Fruit fly (Drosophila melanogaster) whole organism: ENCODE results near the gene CG43732.

Experiments
- CG8478 ChIP-seq: fragments of >200 bp; optimal IDR thresholded peaks from 2 replicates; lab custom pipeline; 2018; ENCODE audit warnings: inconsistent platforms
- Dll ChIP-seq: fragments of >200 bp; optimal IDR thresholded peaks from 2 replicates; lab custom pipeline; 2017
- EcR ChIP-seq, 2 experiments: fragments of >200 bp; optimal IDR thresholded peaks; 2 replicates each; lab custom pipeline; 2017; ENCODE audit warnings: missing biosample characterization in 2 of 2, missing genetic modification characterization in 2 of 2, missing genetic modification reagents in 2 of 2
- pan ChIP-seq: fragments of >200 bp; optimal IDR thresholded peaks from 2 replicates; lab custom pipeline; 2017
- psq ChIP-seq: fragments of >200 bp; optimal IDR thresholded peaks from 2 replicates; lab custom pipeline; 2017
- usp ChIP-seq: fragments of >200 bp; optimal IDR thresholded peaks from 2 replicates; lab custom pipeline; 2017; ENCODE audit warnings: missing biosample characterization, missing genetic modification characterization, mixed read lengths

CG43732 gene

DNA sequence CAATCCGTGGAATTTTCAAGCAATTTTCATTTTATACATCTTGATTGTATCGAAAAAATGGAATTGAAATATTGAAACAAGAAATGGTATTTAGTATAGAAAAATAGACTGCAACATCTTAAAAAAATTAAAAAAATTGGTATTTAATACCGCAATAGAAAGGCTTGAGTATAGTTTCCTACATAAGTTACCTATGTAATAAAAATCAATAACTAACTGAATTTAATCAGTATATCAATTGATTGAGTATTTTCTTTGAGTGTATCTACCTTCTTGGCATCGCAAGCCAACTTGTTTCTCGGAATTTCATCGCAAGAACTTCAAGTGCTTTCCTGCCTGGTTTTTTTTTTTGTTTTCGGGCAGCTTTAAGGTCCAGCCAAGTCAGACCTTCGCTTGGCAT lies 40.5 kb downstream of the CG43732 start:
- no peak for TF ChIP-seq CG8478
- no peak for TF ChIP-seq Dll (lab: Kevin White, UChicago)
- TF ChIP-seq psq (lab: Kevin White, UChicago): no peak
- TF ChIP-seq usp (GFP tag; lab: Kevin White, UChicago): no peak
- no peak for TF ChIP-seq EcR (GFP tag; optimal IDR thresholded peaks at IDR 0.05; lab: Kevin White, UChicago)
- TF ChIP-seq pan: no peak

DNA sequence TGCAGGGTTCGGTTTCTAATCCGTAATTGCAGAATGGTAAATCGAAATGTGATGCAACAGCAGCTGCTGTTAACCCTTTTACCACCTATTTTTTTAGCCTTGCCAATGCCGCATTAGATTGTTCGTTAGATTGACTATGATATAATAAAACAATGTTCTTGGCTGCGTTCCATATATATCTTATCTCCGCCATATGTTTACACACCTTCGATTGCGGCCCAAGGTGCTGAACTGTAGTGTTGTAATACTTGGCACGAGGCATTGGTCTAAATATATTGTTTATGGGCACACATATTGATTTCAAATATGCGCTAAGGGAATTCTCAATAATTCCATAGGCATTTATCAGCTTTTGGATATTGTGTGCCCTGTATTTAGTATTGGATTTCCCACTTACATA lies 41.7 kb downstream of the CG43732 start:
- TF ChIP-seq usp (GFP tag; lab: Kevin White, UChicago) (no peak), CG8478 (no peak), Dll (lab: Kevin White, UChicago) (no peak), EcR (GFP tag; optimal IDR thresholded peaks at IDR 0.05; lab: Kevin White, UChicago) (no peak), pan (no peak), psq (lab: Kevin White, UChicago) (no peak)

DNA sequence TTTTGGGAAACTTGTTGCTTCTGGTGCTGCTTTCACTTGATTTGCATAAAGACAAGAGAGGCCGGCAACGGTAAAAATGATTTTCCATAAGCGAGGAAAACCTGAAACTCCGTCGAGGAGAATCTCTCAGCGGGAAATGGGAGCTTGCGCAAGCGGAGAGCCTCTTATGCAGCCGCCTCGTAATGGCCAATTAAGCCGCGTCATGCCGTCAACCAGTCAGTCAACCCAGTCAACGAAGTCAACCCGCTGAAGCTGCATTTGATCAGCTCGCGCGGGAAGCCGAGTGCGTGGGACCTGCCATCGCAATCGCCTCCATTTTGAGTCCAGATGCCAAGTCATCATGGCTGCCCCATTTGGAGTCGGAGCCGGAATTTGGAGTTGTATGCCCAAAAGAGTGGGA lies 43.2 kb downstream of the CG43732 start:
- TF ChIP-seq usp (GFP tag; lab: Kevin White, UChicago): no peak
- TF ChIP-seq Dll (lab: Kevin White, UChicago): no peak
- TF ChIP-seq psq (lab: Kevin White, UChicago): no peak
- no peak for TF ChIP-seq CG8478
- no peak for TF ChIP-seq pan
- TF ChIP-seq EcR (GFP tag; optimal IDR thresholded peaks at IDR 0.05; lab: Kevin White, UChicago): no peak

dm6 chr3R:18995556-18996272 lies 45.7 kb downstream of the CG43732 start:
- TF ChIP-seq pan: no peak
- peak; percentile 67 to 71 for TF ChIP-seq EcR (GFP tag; optimal IDR thresholded peaks at IDR 0.05; lab: Kevin White, UChicago)

dm6 chr3R:18997388-18998287 lies 47.6 kb downstream of the CG43732 start:
- no peak for TF ChIP-seq Dll (lab: Kevin White, UChicago)

DNA sequence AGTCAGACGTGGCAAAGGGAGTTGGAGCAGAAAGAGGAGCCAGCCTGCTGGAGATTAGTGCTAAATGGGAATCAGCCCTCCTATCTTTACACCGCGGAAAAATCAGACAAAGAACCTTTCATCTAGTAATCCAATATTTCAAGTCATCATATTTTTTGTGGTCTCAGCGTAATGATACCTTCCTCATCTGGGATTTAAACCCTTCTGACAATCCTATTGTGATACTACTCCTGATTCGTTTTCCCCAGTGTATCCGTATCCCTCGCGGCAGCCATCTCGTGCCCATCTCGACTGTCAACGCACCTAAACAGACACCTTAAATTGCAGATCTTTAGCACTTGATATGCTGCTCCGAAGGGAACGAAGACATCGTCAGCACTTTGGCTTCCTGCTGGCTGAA lies 48.4 kb downstream of the CG43732 start:
- TF ChIP-seq Dll (lab: Kevin White, UChicago): no peak
- TF ChIP-seq usp (GFP tag; lab: Kevin White, UChicago): no peak
- TF ChIP-seq psq (lab: Kevin White, UChicago): no peak
- no peak for TF ChIP-seq EcR (GFP tag; optimal IDR thresholded peaks at IDR 0.05; lab: Kevin White, UChicago)
- TF ChIP-seq pan: no peak
- TF ChIP-seq CG8478: no peak

DNA sequence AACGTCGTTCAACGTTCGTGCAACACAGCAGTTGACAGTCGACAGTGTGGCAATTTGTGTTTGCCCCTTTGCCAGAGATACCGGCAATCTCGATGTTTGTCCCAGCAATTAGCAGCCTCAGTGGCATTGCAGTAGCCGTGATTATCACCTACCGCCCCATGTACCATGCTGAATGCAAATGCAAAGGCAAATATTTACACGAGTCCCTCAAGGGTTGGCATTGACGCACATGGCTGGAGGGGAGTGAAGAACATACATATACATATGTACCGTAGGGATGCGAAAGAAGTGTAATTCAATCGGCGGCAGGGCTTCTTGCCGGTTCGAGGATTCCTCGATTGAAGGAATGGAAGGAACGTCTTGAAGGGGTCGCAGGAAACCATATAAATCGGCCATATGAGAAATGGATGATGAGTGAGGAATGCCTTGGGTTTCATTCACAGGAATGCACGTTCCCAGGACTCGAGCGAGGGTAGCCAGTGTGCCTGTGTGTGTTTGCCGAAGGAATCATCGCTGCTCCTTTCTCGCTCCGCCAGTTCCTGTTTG lies 50.0 kb downstream of the CG43732 start:
- TF ChIP-seq EcR (GFP tag; optimal IDR thresholded peaks at IDR 0.05; lab: Kevin White, UChicago) (no peak), Dll (lab: Kevin White, UChicago) (no peak), psq (lab: Kevin White, UChicago) (no peak), usp (GFP tag; lab: Kevin White, UChicago) (no peak), pan (no peak), CG8478 (no peak)

dm6 chr3R:19001701-19002100 lies 51.7 kb downstream of the CG43732 start:
- no peak for TF ChIP-seq Dll (lab: Kevin White, UChicago)
- TF ChIP-seq CG8478: no peak
- TF ChIP-seq EcR (GFP tag; optimal IDR thresholded peaks at IDR 0.05; lab: Kevin White, UChicago): no peak
- TF ChIP-seq usp (GFP tag; lab: Kevin White, UChicago): no peak
- no peak for TF ChIP-seq pan
- no peak for TF ChIP-seq psq (lab: Kevin White, UChicago)

dm6 chr3R:19010923-19011322 lies 60.9 kb downstream of the CG43732 start:
- no peak for TF ChIP-seq psq (lab: Kevin White, UChicago)

dm6 chr3R:19011885-19012284 lies 61.9 kb downstream of the CG43732 start:
- TF ChIP-seq psq (lab: Kevin White, UChicago): no peak
- TF ChIP-seq pan: no peak
- no peak for TF ChIP-seq usp (GFP tag; lab: Kevin White, UChicago)
- TF ChIP-seq EcR (GFP tag; optimal IDR thresholded peaks at IDR 0.05; lab: Kevin White, UChicago): no peak
- TF ChIP-seq Dll (lab: Kevin White, UChicago): no peak
- no peak for TF ChIP-seq CG8478

- TF ChIP-seq EcR (GFP tag; optimal IDR thresholded peaks at IDR 0.05; lab: Kevin White, UChicago) (no peak), usp (GFP tag; lab: Kevin White, UChicago) (no peak), psq (lab: Kevin White, UChicago) (no peak), CG8478 (no peak), Dll (lab: Kevin White, UChicago) (no peak), pan (no peak)
These were observed 64.0 kb downstream of the CG43732 start for dm6 chr3R:19014027-19014426.

DNA sequence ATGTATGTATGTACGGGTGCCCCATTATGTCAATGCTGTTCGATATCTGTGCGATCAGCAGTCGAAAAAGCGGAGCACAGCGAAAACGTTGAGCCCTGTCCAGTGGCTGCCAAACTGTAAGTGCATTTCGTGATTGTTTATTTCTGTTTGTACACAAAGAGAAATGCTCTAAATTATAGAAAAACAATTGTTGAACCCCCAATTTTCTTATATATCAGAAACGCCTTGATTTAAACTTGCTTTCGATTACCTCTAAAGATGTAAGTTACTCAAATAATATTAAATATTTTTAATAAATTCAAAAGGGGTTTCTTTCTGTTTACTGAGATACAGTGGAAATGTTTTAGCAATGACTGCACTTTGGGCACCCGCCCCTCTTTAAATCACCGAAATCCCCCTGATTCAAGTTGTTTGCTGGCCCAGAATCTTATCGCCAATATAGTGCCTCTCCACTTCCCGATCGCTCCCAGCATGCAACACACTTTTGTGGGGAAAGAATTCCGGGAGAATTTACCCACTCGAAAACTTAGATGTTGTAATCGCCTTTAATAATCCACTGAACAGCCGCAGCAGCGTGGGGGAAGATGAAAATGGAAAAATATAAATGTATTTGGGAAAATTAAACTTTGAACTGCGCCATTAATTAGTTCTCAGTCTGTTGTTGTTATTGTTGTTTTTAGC lies 64.9 kb downstream of the CG43732 start:
- TF ChIP-seq pan (no peak), CG8478 (no peak), Dll (lab: Kevin White, UChicago) (no peak), psq (lab: Kevin White, UChicago) (no peak), EcR (GFP tag; optimal IDR thresholded peaks at IDR 0.05; lab: Kevin White, UChicago) (no peak), usp (GFP tag; lab: Kevin White, UChicago) (no peak)
